Worm (Caenorhabditis elegans) whole organism, L3 larva: ENCODE measurements around the gene C33F10.8.
A peak's percentile ranks its signal among the peaks of the same experiment; 100 is the strongest.
"Not testable (repeated sequence)": the region's sequence is repeated elsewhere in the genome, so short reads cannot be mapped to it uniquely, and the experiment has no call there.

Experiments
- ZK546.5 ChIP-seq: sonication (generic microtip); optimal IDR thresholded peaks from 2 replicates; lab custom pipeline; 2017; ENCODE audit warnings: missing biosample characterization, missing genetic modification characterization
- aly-2 ChIP-seq: fragments of 150-350 bp; optimal IDR thresholded peaks from 2 replicates; lab custom pipeline; 2014; ENCODE audit warnings: missing biosample characterization, missing genetic modification characterization
- ama-1 ChIP-seq: fragments of 150-350 bp; optimal IDR thresholded peaks from 2 replicates; lab custom pipeline; 2018
- ceh-16 ChIP-seq: sonication (generic microtip); optimal IDR thresholded peaks from 2 replicates; lab custom pipeline; 2017; ENCODE audit warnings: missing biosample characterization, missing genetic modification characterization
- ceh-28 ChIP-seq: fragments of 150-350 bp; optimal IDR thresholded peaks from 2 replicates; lab custom pipeline; 2014; ENCODE audit warnings: missing biosample characterization, missing genetic modification reagents, missing genetic modification characterization
- ceh-9 ChIP-seq: sonication (generic microtip); optimal IDR thresholded peaks from 2 replicates; lab custom pipeline; 2018; ENCODE audit warnings: missing biosample characterization, missing genetic modification characterization
- egl-27 ChIP-seq: sonication (generic microtip); optimal IDR thresholded peaks from 4 replicates; lab custom pipeline; 2017; ENCODE audit warnings: missing biosample characterization, missing genetic modification reagents, missing genetic modification characterization
- elt-1 ChIP-seq: fragments of 150-350 bp; optimal IDR thresholded peaks from 2 replicates; lab custom pipeline; 2014; ENCODE audit warnings: missing biosample characterization, missing genetic modification characterization
- elt-2 ChIP-seq: sonication (generic microtip); optimal IDR thresholded peaks from 2 replicates; lab custom pipeline; 2016; ENCODE audit warnings: missing genetic modification reagents, mild to moderate bottlenecking, missing genetic modification characterization, missing compliant biosample characterization
- elt-3 ChIP-seq, 3 experiments: fragments of 150-350 bp in 1 of 3; sonication (generic microtip) in 2 of 3; optimal IDR thresholded peaks; 2 replicates in 2 of 3; 4 replicates in 1 of 3; lab custom pipeline; 2014 to 2017; ENCODE audit warnings: missing biosample characterization in 3 of 3, missing genetic modification characterization in 3 of 3
- eor-1 ChIP-seq, 2 experiments: fragments of 150-350 bp; optimal IDR thresholded peaks; 2 replicates each; lab custom pipeline; 2014 to 2018; ENCODE audit warnings: missing biosample characterization in 2 of 2, missing genetic modification characterization in 2 of 2
- hmg-11 ChIP-seq: sonication (generic microtip); optimal IDR thresholded peaks from 2 replicates; lab custom pipeline; 2016; ENCODE audit warnings: missing genetic modification characterization, missing compliant biosample characterization
- jun-1 ChIP-seq: fragments of 150-350 bp; optimal IDR thresholded peaks from 2 replicates; lab custom pipeline; 2014; ENCODE audit warnings: missing biosample characterization, missing genetic modification reagents, missing genetic modification characterization
- lin-15B ChIP-seq: fragments of 150-350 bp; optimal IDR thresholded peaks from 2 replicates; lab custom pipeline; 2014; ENCODE audit warnings: missing biosample characterization, missing genetic modification characterization
- lin-39 ChIP-seq: fragments of 150-350 bp; optimal IDR thresholded peaks from 2 replicates; lab custom pipeline; 2018; ENCODE audit warnings: missing biosample characterization, missing genetic modification reagents, missing genetic modification characterization
- mml-1 ChIP-seq: fragments of 150-350 bp; sonication (generic microtip); optimal IDR thresholded peaks from 3 replicates; lab custom pipeline; 2014; ENCODE audit warnings: missing biosample characterization, missing genetic modification characterization
- nfya-1 ChIP-seq: sonication (generic microtip); optimal IDR thresholded peaks from 2 replicates; lab custom pipeline; 2017; ENCODE audit warnings: missing genetic modification characterization, mild to moderate bottlenecking, missing compliant biosample characterization, antibody characterized with exemption, moderate library complexity; ENCODE audit not compliant: insufficient read depth
- nhr-12 ChIP-seq: fragments of 150-350 bp; optimal IDR thresholded peaks from 2 replicates; lab custom pipeline; 2014; ENCODE audit warnings: missing biosample characterization, missing genetic modification characterization
- nhr-23 ChIP-seq: fragments of 150-350 bp; optimal IDR thresholded peaks from 2 replicates; lab custom pipeline; 2014; ENCODE audit warnings: missing biosample characterization, missing genetic modification reagents, missing genetic modification characterization
- nhr-237 ChIP-seq: fragments of 150-350 bp; optimal IDR thresholded peaks from 2 replicates; lab custom pipeline; 2014; ENCODE audit warnings: missing biosample characterization, missing genetic modification characterization
- nhr-25 ChIP-seq: sonication (generic microtip); optimal IDR thresholded peaks from 2 replicates; lab custom pipeline; 2017; ENCODE audit warnings: missing biosample characterization, missing genetic modification characterization
- nhr-67 ChIP-seq: fragments of 150-350 bp; optimal IDR thresholded peaks from 2 replicates; lab custom pipeline; 2014; ENCODE audit warnings: missing biosample characterization, missing genetic modification characterization
- pqm-1 ChIP-seq: fragments of 150-350 bp; optimal IDR thresholded peaks from 2 replicates; lab custom pipeline; 2017; ENCODE audit warnings: missing biosample characterization, missing genetic modification characterization, inconsistent platforms
- skn-1 ChIP-seq: fragments of 150-350 bp; optimal IDR thresholded peaks from 2 replicates; lab custom pipeline; 2014; ENCODE audit warnings: missing biosample characterization, missing genetic modification characterization
- snpc-4 ChIP-seq: fragments of 150-350 bp; optimal IDR thresholded peaks from 2 replicates; lab custom pipeline; 2014; ENCODE audit warnings: missing biosample characterization, missing genetic modification characterization
- unc-39 ChIP-seq: sonication (generic microtip); optimal IDR thresholded peaks from 4 replicates; lab custom pipeline; 2017; ENCODE audit warnings: missing biosample characterization, missing genetic modification characterization
- unc-62 ChIP-seq: fragments of 150-350 bp; sonication (generic microtip); optimal IDR thresholded peaks from 4 replicates; lab custom pipeline; 2014; ENCODE audit warnings: missing biosample characterization, missing genetic modification reagents, missing genetic modification characterization
- zag-1 ChIP-seq: fragments of 150-350 bp; optimal IDR thresholded peaks from 2 replicates; lab custom pipeline; 2014; ENCODE audit warnings: missing biosample characterization, missing genetic modification characterization
- ztf-11 ChIP-seq: fragments of 150-350 bp; optimal IDR thresholded peaks from 2 replicates; lab custom pipeline; 2014; ENCODE audit warnings: missing biosample characterization, missing genetic modification characterization
- ztf-4 ChIP-seq: fragments of 150-350 bp; optimal IDR thresholded peaks from 2 replicates; lab custom pipeline; 2014; ENCODE audit warnings: missing biosample characterization, missing genetic modification characterization

The C33F10.8 gene

DNA sequence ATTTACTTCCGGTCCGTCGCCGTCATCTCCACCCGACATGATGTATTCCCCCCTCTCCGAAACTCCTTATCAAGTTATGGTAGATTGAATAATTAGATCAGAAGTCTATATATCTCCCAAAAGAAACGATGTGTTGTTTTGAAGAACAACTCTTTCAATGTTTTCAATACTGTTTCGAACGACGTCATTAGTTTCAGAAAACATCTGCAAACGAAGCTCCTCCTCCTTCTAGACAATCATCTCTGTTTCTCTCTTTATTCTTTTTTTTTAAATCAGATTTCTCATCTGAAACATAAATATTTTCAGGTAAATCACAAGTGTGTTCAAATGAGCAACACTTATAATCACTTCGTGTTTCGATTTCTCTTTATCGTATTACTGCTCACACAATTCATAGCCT is 24.9 kb upstream of the C33F10.8 start, which contains the start of gene T23B7.3:
Gene T23B7.3, plus strand, starts transcription at position 301 of the 400 bp plus-strand sequence.
- TF ChIP-seq mml-1 (tag; lab: Kevin White, UChicago) (no peak), lin-39 (tag; lab: Kevin White, UChicago) (no peak), unc-39 (tag; lab: Kevin White, UChicago) (no peak), elt-1 (no peak)

DNA sequence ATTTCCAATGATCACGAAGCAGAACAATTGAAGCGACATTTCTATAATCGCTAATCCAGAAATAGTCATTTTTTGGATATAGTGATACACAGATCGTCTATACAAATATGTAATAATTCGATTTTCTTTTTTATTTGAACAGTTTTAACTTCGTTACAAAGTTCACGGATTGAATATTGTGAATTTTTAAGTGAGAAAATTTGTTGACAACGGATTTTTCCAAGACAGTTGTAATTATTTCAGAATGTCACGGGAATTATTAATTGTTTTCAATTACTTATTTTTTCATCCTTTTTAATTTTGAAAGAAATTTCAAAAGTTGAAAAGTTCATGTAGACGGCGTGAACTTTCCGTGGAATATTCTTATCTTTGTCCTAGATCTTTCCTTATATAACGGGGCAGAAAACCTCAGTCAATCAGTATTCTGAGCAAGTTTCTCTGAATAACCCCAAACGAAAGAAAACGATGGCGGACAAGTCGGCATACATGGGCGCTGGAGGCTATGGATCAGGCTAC is 17.2 kb upstream of the C33F10.8 start, which contains the start of the genes T23B7.2 and nspd-4:
Gene T23B7.2, minus strand, starts transcription at position 101 of the 516 bp plus-strand sequence.
Gene nspd-4, plus strand, starts transcription at position 466 of the 516 bp plus-strand sequence.
- not testable (repeated sequence) for TF ChIP-seq zag-1 (tag; lab: Kevin White, UChicago); nfya-1; mml-1 (tag; lab: Kevin White, UChicago)

DNA sequence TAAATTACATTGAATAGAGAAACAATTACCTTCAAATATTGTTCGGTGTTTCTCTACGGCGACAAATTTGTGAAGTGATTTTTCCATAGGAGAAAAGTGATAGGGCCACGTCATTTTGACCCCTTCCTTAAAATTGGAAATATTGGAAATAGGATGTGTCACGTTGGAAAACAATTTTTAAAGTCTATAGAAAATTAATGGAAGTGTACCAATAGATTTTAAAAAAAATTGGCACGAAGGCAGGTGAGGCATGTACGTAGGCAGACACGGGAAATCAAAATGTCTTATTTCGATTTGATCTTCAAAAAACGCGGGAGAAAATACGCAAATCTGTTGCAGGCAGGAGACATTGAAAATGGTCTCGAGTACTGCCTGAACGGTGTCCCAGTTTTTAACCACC is 12.6 kb upstream of the C33F10.8 start, which contains the start of gene C33F10.12:
Gene C33F10.12, minus strand, starts transcription at position 101 of the 400 bp plus-strand sequence.
- no peak for TF ChIP-seq ama-1 (lab: Kevin White, UChicago)
- TF ChIP-seq nhr-12 (tag; lab: Kevin White, UChicago) = no peak
- no peak for TF ChIP-seq nhr-237 (tag; lab: Kevin White, UChicago)
- TF ChIP-seq elt-2 (tag; lab: Kevin White, UChicago) = no peak
- no peak for TF ChIP-seq ceh-9 (tag; lab: Kevin White, UChicago)
- no peak for TF ChIP-seq snpc-4
- TF ChIP-seq skn-1 (tag; lab: Kevin White, UChicago) = no peak
- no peak for TF ChIP-seq unc-39 (tag; lab: Kevin White, UChicago)
- TF ChIP-seq ceh-16 (tag; lab: Kevin White, UChicago) = no peak
- no peak for TF ChIP-seq zag-1 (tag; lab: Kevin White, UChicago)
- no peak for TF ChIP-seq nfya-1
- no peak for TF ChIP-seq nhr-23 (tag; lab: Kevin White, UChicago)
- no peak for TF ChIP-seq aly-2 (tag; lab: Kevin White, UChicago)
- no peak for TF ChIP-seq egl-27 (tag; lab: Kevin White, UChicago)
- no peak for TF ChIP-seq hmg-11 (tag; lab: Kevin White, UChicago)
- TF ChIP-seq nhr-25 (tag; lab: Kevin White, UChicago) = no peak
- no peak for TF ChIP-seq eor-1 (tag; optimal IDR thresholded peaks at IDR 0.05; lab: Kevin White, UChicago)
- TF ChIP-seq elt-1 = no peak
- TF ChIP-seq, all 47 proteins: peak for 0

- no peak for TF ChIP-seq ztf-4 (tag; lab: Kevin White, UChicago)
- TF ChIP-seq hmg-11 (tag; lab: Kevin White, UChicago) = no peak
- no peak for TF ChIP-seq nfya-1
- no peak for TF ChIP-seq ceh-16 (tag; lab: Kevin White, UChicago)
- no peak for TF ChIP-seq jun-1
- TF ChIP-seq ZK546.5 (tag; lab: Kevin White, UChicago) = no peak
- no peak for TF ChIP-seq elt-3 (tag; optimal IDR thresholded peaks at IDR 0.05; lab: Kevin White, UChicago)
- TF ChIP-seq zag-1 (tag; lab: Kevin White, UChicago) = no peak
- no peak for TF ChIP-seq aly-2 (tag; lab: Kevin White, UChicago)
- TF ChIP-seq pqm-1 = no peak
- no peak for TF ChIP-seq snpc-4
- no peak for TF ChIP-seq nhr-67 (tag; lab: Kevin White, UChicago)
- no peak for TF ChIP-seq nhr-25 (tag; lab: Kevin White, UChicago)
- TF ChIP-seq lin-15B (tag; lab: Kevin White, UChicago) = no peak
Measured at ce11 chrII:4834761-4835160, 9.7 kb upstream of the C33F10.8 start, which contains the start of the genes C33F10.11 and C33F10.1. C33F10.11 (minus strand) TSS chrII:4834861. C33F10.1 (plus strand) TSS chrII:4835023.

DNA sequence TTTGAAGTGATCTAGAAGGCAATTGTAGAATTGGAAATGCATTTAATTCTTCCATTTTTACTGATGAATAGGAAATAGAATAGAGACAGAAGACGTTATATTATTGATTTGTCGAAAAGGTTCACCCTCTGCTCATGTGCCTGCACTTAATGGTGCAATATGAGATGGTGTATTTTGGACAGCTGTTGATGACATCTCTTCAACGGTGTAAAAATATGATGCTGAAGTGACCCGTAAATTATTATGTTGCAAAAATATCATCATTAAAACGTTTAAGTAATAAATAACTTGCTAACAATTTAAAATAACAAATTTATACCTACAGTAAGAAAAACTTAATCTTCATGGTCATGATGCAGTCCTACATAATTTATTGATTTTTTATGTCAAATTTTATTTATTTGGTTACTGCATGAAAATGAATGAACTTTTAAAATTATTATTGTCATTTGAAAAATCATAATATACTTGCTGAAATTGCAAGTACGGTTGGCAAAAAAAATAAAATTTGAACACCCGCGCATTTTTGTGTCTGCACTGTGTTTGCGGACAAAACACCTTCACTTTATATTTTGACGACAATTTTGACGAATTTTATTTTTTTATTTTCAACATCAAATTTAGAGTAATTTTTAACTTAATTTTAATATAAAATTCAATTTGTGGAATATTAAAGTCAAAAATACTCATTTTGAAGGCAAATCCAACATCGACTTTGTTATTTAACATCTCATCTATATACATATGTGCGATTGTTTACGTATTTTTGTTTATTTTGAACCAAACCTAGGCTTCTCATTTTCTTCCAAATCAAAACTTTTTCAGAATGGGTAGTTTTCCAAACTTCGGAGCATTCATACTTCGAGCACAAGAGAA is 2.9 kb upstream of the C33F10.8 start, which contains the start of the genes fbxb-88 and tbck-1:
Gene fbxb-88, minus strand, starts transcription at position 151 of the 876 bp plus-strand sequence.
Gene tbck-1, plus strand, starts transcription at position 826 of the 876 bp plus-strand sequence.
- peak; percentile 63 for TF ChIP-seq nfya-1
- no peak for TF ChIP-seq ztf-11
- peak; percentile 40 for TF ChIP-seq lin-15B (tag; lab: Kevin White, UChicago)
- no peak for TF ChIP-seq unc-62 (GFP tag; lab: Kevin White, UChicago)
- no peak for TF ChIP-seq elt-1
- TF ChIP-seq ceh-28 (tag; lab: Kevin White, UChicago) = peak; percentile 5
